Worm (Caenorhabditis elegans): ENCODE results near the gene him-4.

DNA sequence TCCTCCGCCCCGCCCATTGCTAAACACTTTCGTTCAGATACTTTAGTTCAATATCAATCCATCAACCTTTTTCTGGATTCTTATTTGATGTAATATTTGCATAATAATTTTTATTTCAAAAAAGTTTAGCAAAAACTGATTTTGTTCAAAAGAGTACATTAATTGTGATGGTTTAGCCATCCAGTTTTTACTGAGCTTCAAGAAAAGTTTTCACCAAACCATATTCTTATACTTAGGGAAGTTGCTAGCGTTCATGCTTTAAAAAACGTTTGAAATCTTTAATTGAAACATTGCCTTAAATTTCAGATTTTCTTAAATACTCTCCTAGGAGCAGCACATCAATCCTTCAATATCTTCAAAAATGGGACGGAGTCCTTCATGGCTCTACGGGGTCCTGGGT, at the start of gene him-4:
- no peak for TF ChIP-seq dao-5 (tag; optimal IDR thresholded peaks at IDR 0.05)
- no peak for TF ChIP-seq him-1 (tag; optimal IDR thresholded peaks at IDR 0.05)

All from whole organism, L4/young adult.